Worm (Caenorhabditis elegans) whole organism, young adult: Measurements from ENCODE around the gene sri-43.
"Not testable (repeated sequence)": the region's sequence is repeated elsewhere in the genome, so short reads cannot be mapped to it uniquely, and the experiment has no call there.

Experiments
- C06A6.2 ChIP-seq: fragments of 200-800 bp; sonication (Bioruptor generic); conservative IDR thresholded peaks from 2 replicates; pipeline ENCODE4 v1.3.6; 2022; ENCODE audit warnings: missing genetic modification characterization, missing compliant biosample characterization
- D2030.7 ChIP-seq: fragments of 200-800 bp; sonication (Bioruptor generic); IDR thresholded peaks from 2 replicates; pipeline ENCODE4 v1.3.6; 2022; ENCODE audit warnings: missing genetic modification reagents, missing genetic modification characterization, missing compliant biosample characterization
- F55B11.4 ChIP-seq: sonication (generic microtip); optimal IDR thresholded peaks from 2 replicates; lab custom pipeline; 2016; ENCODE audit warnings: missing compliant biosample characterization, missing genetic modification characterization, borderline replicate concordance; ENCODE audit not compliant: insufficient read depth
- T26A5.8 ChIP-seq: sonication (generic microtip); optimal IDR thresholded peaks from 2 replicates; lab custom pipeline; 2016; ENCODE audit warnings: missing genetic modification characterization, missing compliant biosample characterization
- ama-1 ChIP-seq, 3 experiments: fragments of 150-350 bp in 1 of 3; sonication (generic microtip) in 2 of 3; optimal IDR thresholded peaks; 2 replicates each; lab custom pipeline; 2014 to 2018; ENCODE audit warnings: missing biosample characterization in 2 of 3, missing genetic modification characterization in 2 of 3, missing genetic modification reagents in 2 of 3
- aptf-3 ChIP-seq: fragments of 200-800 bp; sonication (Bioruptor generic); IDR thresholded peaks from 2 replicates; pipeline ENCODE4 v1.3.6; 2022; ENCODE audit warnings: missing genetic modification characterization, missing compliant biosample characterization
- attf-5 ChIP-seq: fragments of 200-800 bp; sonication (Bioruptor generic); optimal IDR thresholded peaks from 2 replicates; lab custom pipeline; 2018; ENCODE audit warnings: mild to moderate bottlenecking, missing genetic modification characterization, missing compliant biosample characterization
- cebp-1 ChIP-seq, 2 experiments: fragments of 200-800 bp in 1 of 2; sonication (Bioruptor generic) in 1 of 2; sonication (generic microtip) in 1 of 2; IDR thresholded peaks in 1 of 2; optimal IDR thresholded peaks in 1 of 2; 2 replicates each; pipeline versions ENCODE4 v1.3.6 to Lab custom; 2017 to 2022; ENCODE audit warnings: missing compliant biosample characterization in 2 of 2, missing genetic modification characterization in 2 of 2, mild to moderate bottlenecking in 1 of 2, missing genetic modification reagents in 1 of 2, moderate library complexity in 1 of 2
- ceh-40 ChIP-seq: fragments of 200-800 bp; sonication (Bioruptor generic); IDR thresholded peaks from 2 replicates; pipeline ENCODE4 v1.3.6; 2022; ENCODE audit warnings: missing genetic modification characterization, missing compliant biosample characterization
- ceh-91 ChIP-seq: fragments of 200-800 bp; sonication (Bioruptor generic); IDR thresholded peaks from 2 replicates; pipeline ENCODE4 v1.3.6; 2022; ENCODE audit warnings: missing genetic modification reagents, missing genetic modification characterization, missing compliant biosample characterization
- efl-1 ChIP-seq: fragments of 150-350 bp; optimal IDR thresholded peaks from 2 replicates; lab custom pipeline; 2014; ENCODE audit warnings: missing biosample characterization, missing genetic modification reagents, missing genetic modification characterization
- egl-44 ChIP-seq: fragments of 200-800 bp; sonication (Bioruptor generic); IDR thresholded peaks from 2 replicates; pipeline ENCODE4 v1.3.6; 2022; ENCODE audit warnings: missing genetic modification reagents, missing genetic modification characterization, missing compliant biosample characterization
- egrh-3 ChIP-seq: fragments of 200-800 bp; sonication (Bioruptor generic); IDR thresholded peaks from 2 replicates; pipeline ENCODE4 v1.3.6; 2022; ENCODE audit warnings: missing genetic modification reagents, missing genetic modification characterization, missing compliant biosample characterization
- hmg-1.2 ChIP-seq: fragments of 200-800 bp; sonication (Bioruptor generic); IDR thresholded peaks from 2 replicates; pipeline ENCODE4 v1.3.6; 2022; ENCODE audit warnings: missing genetic modification reagents, missing genetic modification characterization, missing compliant biosample characterization
- let-526 ChIP-seq: fragments of 200-800 bp; sonication (Bioruptor generic); IDR thresholded peaks from 2 replicates; pipeline ENCODE4 v1.3.6; 2022; ENCODE audit warnings: missing genetic modification reagents, missing genetic modification characterization, missing compliant biosample characterization
- lin-26 ChIP-seq: fragments of 200-800 bp; sonication (Bioruptor generic); IDR thresholded peaks from 2 replicates; pipeline ENCODE4 v1.3.6; 2022; ENCODE audit warnings: missing genetic modification reagents, missing genetic modification characterization, missing compliant biosample characterization
- lin-35 ChIP-seq, 3 experiments: fragments of 150-350 bp in 2 of 3; sonication (generic microtip) in 1 of 3; optimal IDR thresholded peaks; 2 replicates each; lab custom pipeline; 2014 to 2018; ENCODE audit warnings: missing biosample characterization in 3 of 3, missing genetic modification characterization in 3 of 3, missing genetic modification reagents in 3 of 3
- lin-54 ChIP-seq: fragments of 200-800 bp; sonication (Bioruptor generic); optimal IDR thresholded peaks from 2 replicates; lab custom pipeline; 2018; ENCODE audit warnings: mild to moderate bottlenecking, missing genetic modification characterization, missing compliant biosample characterization
- lsl-1 ChIP-seq: fragments of 200-800 bp; sonication (Bioruptor generic); optimal IDR thresholded peaks from 2 replicates; lab custom pipeline; 2018; ENCODE audit warnings: mild to moderate bottlenecking, missing genetic modification characterization, moderate library complexity, missing compliant biosample characterization
- mxl-1 ChIP-seq: sonication (generic microtip); optimal IDR thresholded peaks from 2 replicates; lab custom pipeline; 2016; ENCODE audit warnings: missing genetic modification characterization, missing compliant biosample characterization
- nhr-27 ChIP-seq: fragments of 200-800 bp; sonication (Bioruptor generic); optimal IDR thresholded peaks from 2 replicates; lab custom pipeline; 2018; ENCODE audit warnings: mild to moderate bottlenecking, missing genetic modification characterization, moderate library complexity, missing compliant biosample characterization
- pha-4 ChIP-seq: fragments of 150-350 bp; sonication (generic microtip); optimal IDR thresholded peaks from 2 replicates; lab custom pipeline; 2014; ENCODE audit warnings: missing biosample characterization, missing genetic modification reagents, missing genetic modification characterization
- rpc-1 ChIP-seq, 2 experiments: fragments of 150-350 bp in 1 of 2; sonication (generic microtip) in 1 of 2; optimal IDR thresholded peaks; 2 replicates each; lab custom pipeline; 2014 to 2018; ENCODE audit warnings: missing biosample characterization in 1 of 2, missing genetic modification characterization in 1 of 2, missing genetic modification reagents in 1 of 2, missing genotype in 1 of 2
- sptf-2 ChIP-seq: fragments of 200-800 bp; sonication (Bioruptor generic); optimal IDR thresholded peaks from 2 replicates; lab custom pipeline; 2018; ENCODE audit warnings: mild to moderate bottlenecking, missing genetic modification characterization, missing compliant biosample characterization

sri-43 gene

ce11 chrII:3151615-3152014 lies 7.2 kb upstream of the sri-43 start, which contains the start of the genes T10D4.14 and T10D4.19:
T10D4.14 (minus strand) TSS chrII:3151715.
T10D4.19 (plus strand) TSS chrII:3151918.
- TF ChIP-seq F55B11.4 (tag; lab: Kevin White, UChicago) = no peak
- no peak for TF ChIP-seq efl-1

ce11 chrII:3149521-3150190 lies 5.2 kb upstream of the sri-43 start, which contains the start of the genes T10D4.11 and T10D4.1:
T10D4.11 (minus strand) TSS chrII:3149621.
T10D4.1 (plus strand) TSS chrII:3150140.
- no peak for TF ChIP-seq ama-1 (optimal IDR thresholded peaks at IDR 0.05; lab: Kevin White, UChicago)
- no peak for TF ChIP-seq ama-1 (GFP tag; optimal IDR thresholded peaks at IDR 0.05; lab: Kevin White, UChicago)
- no peak for TF ChIP-seq lsl-1 (GFP tag; lab: Kevin White, UChicago)
- no peak for TF ChIP-seq sptf-2
- no peak for TF ChIP-seq ceh-40 (GFP tag; lab: Robert Waterston, UW)

- no peak for TF ChIP-seq lin-26 (GFP tag; lab: Robert Waterston, UW)
Observed at ce11 chrII:3148404-3148803, 4.0 kb upstream of the sri-43 start.

- no peak for TF ChIP-seq mxl-1 (tag; lab: Kevin White, UChicago)
- TF ChIP-seq T26A5.8 (tag; lab: Kevin White, UChicago) = no peak
- TF ChIP-seq lin-35 (GFP tag; optimal IDR thresholded peaks at IDR 0.05; lab: Kevin White, UChicago) = no peak
- TF ChIP-seq ceh-91 (GFP tag; lab: Robert Waterston, UW) = no peak
- TF ChIP-seq let-526 = no peak
- no peak for TF ChIP-seq aptf-3 (GFP tag; lab: Robert Waterston, UW)
- no peak for TF ChIP-seq egrh-3
- TF ChIP-seq rpc-1 (optimal IDR thresholded peaks at IDR 0.05; lab: Kevin White, UChicago) = no peak
- no peak for TF ChIP-seq rpc-1 (tag; optimal IDR thresholded peaks at IDR 0.05; lab: Kevin White, UChicago)
- TF ChIP-seq lin-54 (GFP tag; lab: Kevin White, UChicago) = no peak
Observed at ce11 chrII:3145842-3146241, 1.4 kb upstream of the sri-43 start, which contains the start of gene T10D4.15. T10D4.15 (plus strand) TSS chrII:3146142.

ce11 chrII:3142855-3143254 lies 1.6 kb downstream of the sri-43 start, which contains the start of gene sri-42:
sri-42 (minus strand) TSS chrII:3142955.
- not testable (repeated sequence) for TF ChIP-seq egl-44 (GFP tag; lab: Robert Waterston, UW); pha-4 (tag; lab: Kevin White, UChicago); D2030.7 (GFP tag; lab: Robert Waterston, UW)
- TF ChIP-seq, all 124 proteins: peak for 0; not testable (repeated sequence) for 124

ce11 chrII:3137804-3138203 lies 6.6 kb downstream of the sri-43 start, which contains the start of gene sri-54:
sri-54 (minus strand) TSS chrII:3137904.
- no peak for TF ChIP-seq nhr-27 (tag; lab: Kevin White, UChicago)

- TF ChIP-seq F55B11.4 (tag; lab: Kevin White, UChicago) = no peak
Observed at ce11 chrII:3135293-3135692, 9.2 kb downstream of the sri-43 start.

ce11 chrII:3129007-3129406 lies 15.4 kb downstream of the sri-43 start, which contains the start of gene chil-24:
chil-24 (plus strand) TSS chrII:3129162.
- TF ChIP-seq cebp-1 (GFP tag; IDR thresholded peaks at IDR 0.05; lab: Robert Waterston, UW) (no peak), cebp-1 (tag; optimal IDR thresholded peaks at IDR 0.05; lab: Kevin White, UChicago) (peak; percentile 78), attf-5 (GFP tag; lab: Kevin White, UChicago) (peak; percentile 35), hmg-1.2 (peak; percentile 96), C06A6.2 (GFP tag; lab: Robert Waterston, UW) (no peak)
